Worm (Caenorhabditis elegans) whole organism, L1 larva: ENCODE measurements around the gene clec-57.

Experiments
- C16A3.4 ChIP-seq: fragments of 150-350 bp; optimal IDR thresholded peaks from 2 replicates; lab custom pipeline; 2014; ENCODE audit warnings: missing biosample characterization, missing genetic modification characterization
- F16B12.6 ChIP-seq: fragments of 150-350 bp; optimal IDR thresholded peaks from 2 replicates; lab custom pipeline; 2014; ENCODE audit warnings: missing biosample characterization, missing genetic modification characterization
- Y116A8C.19 ChIP-seq: sonication (generic microtip); optimal IDR thresholded peaks from 2 replicates; lab custom pipeline; 2016; ENCODE audit warnings: missing compliant biosample characterization, missing genetic modification characterization, borderline replicate concordance
- alr-1 ChIP-seq: fragments of 200-800 bp; sonication (Bioruptor generic); optimal IDR thresholded peaks from 2 replicates; lab custom pipeline; 2018; ENCODE audit warnings: borderline replicate concordance, mild to moderate bottlenecking, missing genetic modification characterization, missing compliant biosample characterization
- aly-2 ChIP-seq: fragments of 150-350 bp; optimal IDR thresholded peaks from 2 replicates; lab custom pipeline; 2014; ENCODE audit warnings: missing biosample characterization, missing genetic modification characterization
- ceh-88 ChIP-seq: fragments of 200-800 bp; sonication (Bioruptor generic); IDR thresholded peaks from 2 replicates; pipeline ENCODE4 v1.3.6; 2022; ENCODE audit warnings: missing genetic modification characterization, missing compliant biosample characterization
- dsc-1 ChIP-seq: sonication (generic microtip); optimal IDR thresholded peaks from 2 replicates; lab custom pipeline; 2016; ENCODE audit warnings: mild to moderate bottlenecking, missing genetic modification characterization, missing compliant biosample characterization
- efl-1 ChIP-seq, 4 experiments: fragments of 150-350 bp; optimal IDR thresholded peaks in 3 of 4; peaks in 1 of 4; 1 replicate in 1 of 4; 2 replicates in 3 of 4; lab custom pipeline; 2014; ENCODE audit warnings: missing biosample characterization in 2 of 4, missing genetic modification characterization in 2 of 4, missing genetic modification reagents in 2 of 4
- efl-3 ChIP-seq: fragments of 200-800 bp; sonication (Bioruptor generic); optimal IDR thresholded peaks from 2 replicates; lab custom pipeline; 2018; ENCODE audit warnings: mild to moderate bottlenecking, missing genetic modification characterization, missing compliant biosample characterization
- egl-27 ChIP-seq, 2 experiments: fragments of 150-350 bp in 1 of 2; sonication (generic microtip); optimal IDR thresholded peaks; 3 replicates each; lab custom pipeline; 2017 to 2018; ENCODE audit warnings: missing biosample characterization in 2 of 2, missing genetic modification characterization in 2 of 2, missing genetic modification reagents in 2 of 2
- hlh-17 ChIP-seq: fragments of 200-800 bp; sonication (Bioruptor generic); optimal IDR thresholded peaks from 2 replicates; lab custom pipeline; 2018; ENCODE audit warnings: missing genetic modification characterization, mild to moderate bottlenecking, missing compliant biosample characterization, moderate library complexity, borderline replicate concordance
- hpl-2 ChIP-seq: fragments of 150-350 bp; optimal IDR thresholded peaks from 2 replicates; lab custom pipeline; 2014; ENCODE audit warnings: missing biosample characterization, missing genetic modification reagents, missing genetic modification characterization
- irx-1 ChIP-seq: sonication (generic microtip); optimal IDR thresholded peaks from 2 replicates; lab custom pipeline; 2016; ENCODE audit warnings: missing genetic modification characterization, missing compliant biosample characterization
- lin-13 ChIP-seq: fragments of 150-350 bp; optimal IDR thresholded peaks from 2 replicates; lab custom pipeline; 2014; ENCODE audit warnings: missing biosample characterization, missing genetic modification reagents, missing genetic modification characterization
- lin-14 ChIP-seq: fragments of 200-800 bp; sonication (Bioruptor generic); optimal IDR thresholded peaks from 2 replicates; lab custom pipeline; 2018; ENCODE audit warnings: mild to moderate bottlenecking, missing genetic modification characterization, moderate library complexity, missing compliant biosample characterization
- mdl-1 ChIP-seq, 2 experiments: fragments of 150-350 bp; optimal IDR thresholded peaks; 2 replicates each; lab custom pipeline; 2014 to 2017; ENCODE audit warnings: missing biosample characterization in 2 of 2, missing genetic modification characterization in 2 of 2, inconsistent platforms in 1 of 2
- nhr-12 ChIP-seq: sonication (generic microtip); optimal IDR thresholded peaks from 2 replicates; lab custom pipeline; 2017; ENCODE audit warnings: missing biosample characterization, missing genetic modification characterization
- nhr-85 ChIP-seq: sonication (generic microtip); peaks from one replicate; lab custom pipeline; 2016; ENCODE audit warnings: missing genetic modification characterization, inconsistent platforms, missing compliant biosample characterization
- nhr-90 ChIP-seq: sonication (generic microtip); optimal IDR thresholded peaks from 2 replicates; lab custom pipeline; 2016; ENCODE audit warnings: mild to moderate bottlenecking, missing genetic modification characterization, missing compliant biosample characterization; ENCODE audit not compliant: poor library complexity
- pax-3 ChIP-seq: fragments of 200-800 bp; sonication (Bioruptor generic); optimal IDR thresholded peaks from 2 replicates; lab custom pipeline; 2018; ENCODE audit warnings: mild to moderate bottlenecking, missing genetic modification characterization, moderate library complexity, missing compliant biosample characterization
- pqm-1 ChIP-seq: sonication (generic microtip); optimal IDR thresholded peaks from 3 replicates; lab custom pipeline; 2017; ENCODE audit warnings: missing biosample characterization, missing genetic modification characterization
- snpc-4 ChIP-seq: fragments of 150-350 bp; optimal IDR thresholded peaks from 2 replicates; lab custom pipeline; 2014; ENCODE audit warnings: missing biosample characterization, missing genetic modification characterization
- sox-4 ChIP-seq: sonication (generic microtip); optimal IDR thresholded peaks from 2 replicates; lab custom pipeline; 2016; ENCODE audit warnings: missing genetic modification characterization, missing compliant biosample characterization
- tlp-1 ChIP-seq: fragments of 150-350 bp; optimal IDR thresholded peaks from 2 replicates; lab custom pipeline; 2014; ENCODE audit warnings: missing biosample characterization, missing genetic modification characterization
- unc-130 ChIP-seq: fragments of 150-350 bp; optimal IDR thresholded peaks from 2 replicates; lab custom pipeline; 2017; ENCODE audit warnings: missing biosample characterization, missing genetic modification characterization, inconsistent platforms
- unc-62 ChIP-seq: fragments of 150-350 bp; optimal IDR thresholded peaks from 2 replicates; lab custom pipeline; 2014; ENCODE audit warnings: missing biosample characterization, missing genetic modification reagents, missing genetic modification characterization
- unc-86 ChIP-seq: sonication (generic microtip); optimal IDR thresholded peaks from 2 replicates; lab custom pipeline; 2016; ENCODE audit warnings: missing genetic modification characterization, missing compliant biosample characterization
- unc-98 ChIP-seq: fragments of 200-800 bp; sonication (Bioruptor generic); IDR thresholded peaks from 2 replicates; pipeline ENCODE4 v1.3.6; 2022; ENCODE audit warnings: missing genetic modification characterization, missing compliant biosample characterization
- zag-1 ChIP-seq: fragments of 150-350 bp; optimal IDR thresholded peaks from 2 replicates; lab custom pipeline; 2014; ENCODE audit warnings: missing biosample characterization, missing genetic modification characterization
- zip-4 ChIP-seq: fragments of 200-800 bp; sonication (Bioruptor generic); optimal IDR thresholded peaks from 2 replicates; lab custom pipeline; 2018; ENCODE audit warnings: mild to moderate bottlenecking, missing genetic modification characterization, moderate library complexity, missing compliant biosample characterization

clec-57 gene

DNA sequence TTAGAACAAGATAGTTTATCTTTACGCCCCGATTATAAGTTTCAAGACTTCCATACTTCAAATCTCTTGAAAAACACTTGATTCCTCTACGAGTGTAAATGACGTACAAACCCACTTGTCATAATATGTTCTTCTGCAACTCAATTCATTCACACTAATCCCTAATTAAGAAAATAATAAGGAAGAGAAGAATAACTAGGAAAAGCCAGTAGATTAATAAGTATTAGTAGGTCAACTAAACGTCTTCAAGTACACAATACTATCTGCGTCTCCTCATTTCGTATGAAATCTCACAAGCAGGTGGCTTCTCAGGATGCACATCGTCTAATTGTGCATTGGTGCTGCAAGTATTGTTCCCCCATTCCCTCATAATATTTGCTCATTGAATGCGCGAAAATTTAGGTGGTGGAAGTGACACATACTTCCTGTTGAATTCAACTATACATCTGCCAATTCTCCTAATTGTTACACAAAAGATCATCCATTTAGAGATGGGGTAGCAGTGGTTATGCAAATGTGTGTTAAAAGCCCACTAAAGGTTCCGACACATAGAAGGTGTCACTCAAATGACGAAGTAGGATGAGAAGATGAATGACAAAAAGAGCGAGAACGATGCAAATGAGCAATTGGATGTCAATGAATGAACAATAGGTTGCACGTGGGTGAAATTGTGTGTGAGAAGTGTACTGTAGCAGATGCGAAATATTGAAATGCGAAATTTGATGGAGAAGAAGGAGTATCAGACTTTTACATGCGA lies 41.8 kb upstream of the clec-57 start:
- TF ChIP-seq unc-62 (GFP tag; lab: Kevin White, UChicago) (no peak), pqm-1 (tag; lab: Kevin White, UChicago) (no peak), pax-3 (tag; lab: Kevin White, UChicago) (peak; percentile 77), nhr-90 (tag; lab: Kevin White, UChicago) (no peak), sox-4 (peak; percentile 3), mdl-1 (tag; optimal IDR thresholded peaks at IDR 0.05; lab: Kevin White, UChicago) (no peak), dsc-1 (tag; lab: Kevin White, UChicago) (peak; percentile 96)

- TF ChIP-seq mdl-1 (tag; optimal IDR thresholded peaks at IDR 0.05; lab: Kevin White, UChicago) (no peak), ceh-88 (GFP tag; lab: Robert Waterston, UW) (no peak), alr-1 (no peak), F16B12.6 (tag; lab: Kevin White, UChicago) (no peak), nhr-85 (tag; lab: Kevin White, UChicago) (no peak), irx-1 (tag; lab: Kevin White, UChicago) (no peak), lin-14 (no peak), zag-1 (tag; lab: Kevin White, UChicago) (no peak), tlp-1 (tag; lab: Kevin White, UChicago) (no peak), pax-3 (tag; lab: Kevin White, UChicago) (no peak), dsc-1 (tag; lab: Kevin White, UChicago) (no peak), aly-2 (tag; lab: Kevin White, UChicago) (no peak), efl-3 (GFP tag; lab: Kevin White, UChicago) (no peak), nhr-12 (tag; lab: Kevin White, UChicago) (no peak), snpc-4 (tag; lab: Kevin White, UChicago) (no peak), hpl-2 (GFP tag; lab: Kevin White, UChicago) (no peak), zip-4 (GFP tag; lab: Kevin White, UChicago) (no peak), unc-130 (tag; lab: Kevin White, UChicago) (no peak), C16A3.4 (tag; lab: Kevin White, UChicago) (no peak)
Measured at ce11 chrV:14428865-14429264, 40.2 kb upstream of the clec-57 start, which contains the start of gene F23B12.1. TSS of gene F23B12.1 (plus strand) at chrV:14429165.

DNA sequence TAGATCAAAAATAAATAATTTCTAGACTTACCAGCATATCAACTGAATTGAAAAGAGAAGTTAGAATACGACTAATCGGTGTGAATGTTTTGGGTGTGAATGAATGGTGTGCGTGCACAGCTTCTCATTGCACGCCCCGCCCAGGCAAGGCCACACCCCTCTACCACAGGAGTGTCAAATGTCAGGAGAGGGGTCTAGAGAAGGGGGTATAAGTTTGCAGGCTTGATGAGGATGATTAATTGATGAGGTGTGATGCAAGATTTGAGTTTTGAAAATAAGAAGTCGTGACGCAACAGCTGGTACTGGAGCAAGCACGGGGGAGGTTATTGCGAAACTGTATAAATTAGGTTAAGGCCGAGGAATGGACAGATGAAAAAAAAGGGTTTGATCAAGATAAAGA lies 36.8 kb upstream of the clec-57 start, which contains the start of gene egl-1:
egl-1 (minus strand) TSS at position 101 of the 400 bp plus-strand sequence.
- no peak for TF ChIP-seq lin-13 (GFP tag; lab: Kevin White, UChicago)
- no peak for TF ChIP-seq egl-27 (tag; optimal IDR thresholded peaks at IDR 0.05; lab: Kevin White, UChicago)

ce11 chrV:14433584-14433983 lies 35.4 kb upstream of the clec-57 start:
- no peak for TF ChIP-seq hlh-17 (GFP tag; lab: Kevin White, UChicago)
- no peak for TF ChIP-seq Y116A8C.19 (tag; lab: Kevin White, UChicago)

DNA sequence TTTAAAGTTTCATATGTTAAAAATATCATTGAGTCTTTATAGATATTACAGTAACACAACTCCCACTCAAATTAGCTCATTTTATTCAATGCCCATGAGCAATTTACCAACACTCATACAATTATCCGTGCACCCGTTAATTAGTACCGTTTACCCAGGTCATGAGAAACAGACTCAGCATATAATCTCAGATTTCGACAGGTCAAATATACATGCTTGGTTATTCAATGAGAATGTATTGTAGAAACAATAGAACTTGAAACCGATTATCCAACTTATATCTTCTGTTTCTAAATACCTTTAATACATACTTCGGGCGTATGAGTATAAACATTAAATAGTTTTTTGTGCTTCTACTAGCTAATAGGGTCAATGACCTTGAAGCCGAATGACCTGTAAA lies 32.8 kb upstream of the clec-57 start:
- no peak for TF ChIP-seq efl-1 (optimal IDR thresholded peaks at IDR 0.05; lab: Kevin White, UChicago)
- peak in 1 of 2 experiments; percentile 73 for TF ChIP-seq efl-1 (GFP tag; optimal IDR thresholded peaks at IDR 0.05 in 1 of 2; lab: Kevin White, UChicago)
- no peak for TF ChIP-seq lin-13 (GFP tag; lab: Kevin White, UChicago)
- no peak for TF ChIP-seq unc-86 (tag; lab: Kevin White, UChicago)
- TF ChIP-seq unc-98 (GFP tag; lab: Robert Waterston, UW), result no peak
- TF ChIP-seq, all 84 proteins: peak for 1
